Fruit fly (Drosophila melanogaster): ENCODE results near the gene RpL3.

RpL3 gene

DNA sequence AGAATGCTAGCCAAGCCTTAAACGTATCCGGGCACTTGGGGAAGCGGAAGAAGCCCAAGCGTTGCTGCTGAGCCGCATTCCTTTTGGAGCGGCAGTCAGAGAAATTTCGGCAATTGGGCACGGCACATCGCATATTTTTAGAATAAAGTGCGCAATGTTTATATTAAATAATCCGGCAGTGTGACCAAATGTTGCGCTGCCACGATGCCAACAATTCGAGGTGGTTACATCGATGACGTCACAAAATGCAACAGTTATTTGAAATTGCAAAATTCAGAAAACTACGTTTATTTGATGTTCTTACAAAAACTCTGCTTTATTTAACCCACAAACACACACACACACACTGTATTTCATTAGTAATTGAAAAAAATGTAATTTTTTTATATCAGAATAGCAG, 1.8 kb upstream of the RpL3 start, which contains the start of gene CG6689 (continued):
- TF ChIP-seq CG2202 (tag; optimal IDR thresholded peaks at IDR 0.05) (no peak), CG10979 (tag; optimal IDR thresholded peaks at IDR 0.05) (no peak), croc (GFP tag; conservative IDR thresholded peaks at IDR 0.05) (no peak), fd96Cb (tag; optimal IDR thresholded peaks at IDR 0.05) (no peak), CG12071 (GFP tag; optimal IDR thresholded peaks at IDR 0.05) (no peak), Opbp (GFP tag; IDR thresholded peaks at IDR 0.05; ENCODE audit: partially characterized antibody) (no peak), hkb (optimal IDR thresholded peaks at IDR 0.05) (no peak), hkb (GFP tag; IDR thresholded peaks at IDR 0.05) (no peak), mam (GFP tag; optimal IDR thresholded peaks at IDR 0.05) (no peak), dimm (GFP tag; IDR thresholded peaks at IDR 0.05) (no peak), al (GFP tag; IDR thresholded peaks at IDR 0.05) (no peak), ind (GFP tag; optimal IDR thresholded peaks at IDR 0.05) (no peak), CG12659 (GFP tag; optimal IDR thresholded peaks at IDR 0.05) (peak; percentile 55), Lhr (GFP tag; optimal IDR thresholded peaks at IDR 0.05) (no peak), CG18599 (GFP tag; optimal IDR thresholded peaks at IDR 0.05) (no peak), Med (GFP tag) (peak; percentile 88), CG7745 (tag; optimal IDR thresholded peaks at IDR 0.05) (no peak), CTCF (GFP tag; optimal IDR thresholded peaks at IDR 0.05) (peak; percentile 12), ftz-f1 (GFP tag; optimal IDR thresholded peaks at IDR 0.05) (peak; percentile 77), B-H2 (GFP tag; optimal IDR thresholded peaks at IDR 0.05) (peak; percentile 15), CG11504 (tag; optimal IDR thresholded peaks at IDR 0.05) (no peak), CG1024 (GFP tag; IDR thresholded peaks at IDR 0.05) (no peak), CG11696 (GFP tag; IDR thresholded peaks at IDR 0.05) (no peak), kni (GFP tag; optimal IDR thresholded peaks at IDR 0.05) (no peak), CG3281 (GFP tag; optimal IDR thresholded peaks at IDR 0.05) (no peak), vnd (GFP tag; IDR thresholded peaks at IDR 0.05; ENCODE audit: partially characterized antibody) (no peak), Hr51 (GFP tag; optimal IDR thresholded peaks at IDR 0.05) (no peak), twi (tag; optimal IDR thresholded peaks at IDR 0.05) (no peak), Nf-YA (GFP tag; IDR thresholded peaks at IDR 0.05) (no peak), CG10321 (GFP tag; IDR thresholded peaks at IDR 0.05) (no peak), CG8089 (GFP tag; optimal IDR thresholded peaks at IDR 0.05) (no peak), org-1 (GFP tag; optimal IDR thresholded peaks at IDR 0.05) (no peak), fd102C (GFP tag; optimal IDR thresholded peaks at IDR 0.05) (no peak), C15 (GFP tag; IDR thresholded peaks at IDR 0.05) (no peak), ap (GFP tag; IDR thresholded peaks at IDR 0.05) (no peak), her (GFP tag; optimal IDR thresholded peaks at IDR 0.05) (no peak), Awh (GFP tag; IDR thresholded peaks at IDR 0.05) (no peak), CG17568 (GFP tag; optimal IDR thresholded peaks at IDR 0.05) (no peak), CG15269 (tag; optimal IDR thresholded peaks at IDR 0.05) (no peak), dm (GFP tag; optimal IDR thresholded peaks at IDR 0.05) (no peak), CG10209 (GFP tag; optimal IDR thresholded peaks at IDR 0.05) (no peak), slp2 (GFP tag; optimal IDR thresholded peaks at IDR 0.05) (no peak), CG10147 (GFP tag; optimal IDR thresholded peaks at IDR 0.05) (no peak), CG15514 (GFP tag; optimal IDR thresholded peaks at IDR 0.05) (peak; percentile 33), CG10654 (GFP tag; optimal IDR thresholded peaks at IDR 0.05) (no peak), Hr78 (GFP tag; optimal IDR thresholded peaks at IDR 0.05) (no peak), CG17361 (GFP tag; IDR thresholded peaks at IDR 0.05) (no peak), CG9215 (GFP tag; IDR thresholded peaks at IDR 0.05) (no peak), CHES-1-like (GFP tag; optimal IDR thresholded peaks at IDR 0.05) (peak; percentile 13), Taf1 (GFP tag; IDR thresholded peaks at IDR 0.05) (no peak), CG11723 (GFP tag; optimal IDR thresholded peaks at IDR 0.05) (no peak), onecut (GFP tag; IDR thresholded peaks at IDR 0.05) (no peak)
